Fruit fly (Drosophila melanogaster): Measurements from ENCODE around the gene CG11741.

DNA sequence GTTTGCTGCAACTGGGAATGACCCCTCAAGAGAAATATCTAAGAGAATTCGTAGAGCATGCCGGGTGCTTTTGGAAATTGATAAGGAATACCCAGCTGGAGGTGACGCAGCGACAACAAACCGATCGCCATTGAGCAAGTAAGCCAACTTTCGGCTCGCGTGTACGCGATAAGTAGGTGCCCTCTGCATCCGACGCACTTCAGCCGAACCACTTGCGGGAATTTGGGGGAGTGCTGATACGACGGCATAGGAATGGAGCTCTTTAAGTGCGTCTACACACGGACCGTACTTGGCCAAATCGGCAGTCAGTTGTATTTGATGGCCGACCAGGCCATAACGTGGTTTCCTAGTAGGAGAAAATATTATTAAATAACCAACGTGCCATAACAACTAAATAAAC is 5.0 kb downstream of the CG11741 start, which contains the start of gene CG31259:
- no peak for TF ChIP-seq pan (optimal IDR thresholded peaks at IDR 0.05)
- no peak for TF ChIP-seq EcR (GFP tag; optimal IDR thresholded peaks at IDR 0.05)
